Fruit fly (Drosophila melanogaster) whole organism, embryonic: ENCODE data around the gene alphaTub84B.
A peak's percentile ranks its signal among the peaks of the same experiment; 100 is the strongest.

Experiments used
- CG10147 ChIP-seq: fragments of 200-800 bp; sonication (Bioruptor generic); optimal IDR thresholded peaks from 2 replicates; lab custom pipeline; 2019; ENCODE audit warnings: missing biosample characterization, mild to moderate bottlenecking, missing genetic modification characterization, moderate library complexity
- CG10274 ChIP-seq: fragments of 200-800 bp; sonication (Bioruptor generic); optimal IDR thresholded peaks from 3 replicates; lab custom pipeline; 2017; ENCODE audit warnings: missing biosample characterization, mild to moderate bottlenecking, missing genetic modification characterization
- CG11504 ChIP-seq: fragments of 200-800 bp; sonication (Bioruptor generic); optimal IDR thresholded peaks from 3 replicates; lab custom pipeline; 2019; ENCODE audit warnings: missing biosample characterization, mild to moderate bottlenecking, missing genetic modification characterization, moderate library complexity
- CG11723 ChIP-seq: fragments of 200-800 bp; sonication (Bioruptor generic); optimal IDR thresholded peaks from 2 replicates; lab custom pipeline; 2017; ENCODE audit warnings: missing biosample characterization, mild to moderate bottlenecking, missing genetic modification characterization
- CG12219 ChIP-seq: fragments of 200-800 bp; sonication (Bioruptor generic); optimal IDR thresholded peaks from 3 replicates; lab custom pipeline; 2018; ENCODE audit warnings: missing biosample characterization, mild to moderate bottlenecking, missing genetic modification characterization
- CG1233 ChIP-seq: fragments of 200-800 bp; sonication (Bioruptor generic); optimal IDR thresholded peaks from 4 replicates; lab custom pipeline; 2018; ENCODE audit warnings: missing biosample characterization, mild to moderate bottlenecking, missing genetic modification characterization
- CG13424 ChIP-seq: fragments of 200-800 bp; sonication (Bioruptor generic); optimal IDR thresholded peaks from 2 replicates; lab custom pipeline; 2019; ENCODE audit warnings: missing biosample characterization, mild to moderate bottlenecking, missing genetic modification characterization, moderate library complexity
- CG16779 ChIP-seq: fragments of 200-800 bp; sonication (Bioruptor generic); IDR thresholded peaks from 2 replicates; pipeline ENCODE4 v1.3.6; 2022; ENCODE audit warnings: missing biosample characterization, missing genetic modification characterization
- CG16815 ChIP-seq: fragments of 200-800 bp; sonication (Bioruptor generic); optimal IDR thresholded peaks from 3 replicates; lab custom pipeline; 2017; ENCODE audit warnings: missing biosample characterization, mild to moderate bottlenecking, missing genetic modification characterization
- CG18764 ChIP-seq: fragments of 200-800 bp; sonication (Bioruptor generic); optimal IDR thresholded peaks from 3 replicates; lab custom pipeline; 2016; ENCODE audit warnings: missing biosample characterization, missing genetic modification characterization
- CG30020 ChIP-seq: fragments of 200-800 bp; optimal IDR thresholded peaks from 2 replicates; lab custom pipeline; 2019; ENCODE audit warnings: missing biosample characterization, mild to moderate bottlenecking, missing genetic modification characterization, moderate library complexity
- CG4282 ChIP-seq: fragments of 200-800 bp; sonication (Bioruptor generic); optimal IDR thresholded peaks from 2 replicates; lab custom pipeline; 2016; ENCODE audit warnings: missing biosample characterization, missing genetic modification characterization
- CG5245 ChIP-seq: fragments of 200-800 bp; sonication (Bioruptor generic); optimal IDR thresholded peaks from 3 replicates; lab custom pipeline; 2016; ENCODE audit warnings: missing biosample characterization, missing genetic modification characterization
- CG6765 ChIP-seq: fragments of 200-800 bp; sonication (Bioruptor generic); optimal IDR thresholded peaks from 3 replicates; lab custom pipeline; 2017; ENCODE audit warnings: missing biosample characterization, mild to moderate bottlenecking, missing genetic modification characterization
- CG6813 ChIP-seq: fragments of 200-800 bp; sonication (Bioruptor generic); optimal IDR thresholded peaks from 2 replicates; lab custom pipeline; 2017; ENCODE audit warnings: missing biosample characterization, missing genetic modification characterization, mild to moderate bottlenecking, moderate library complexity, missing genetic modification reagents
- CG6854 ChIP-seq: fragments of 200-800 bp; sonication (Bioruptor generic); optimal IDR thresholded peaks from 3 replicates; lab custom pipeline; 2017; ENCODE audit warnings: missing biosample characterization, mild to moderate bottlenecking, missing genetic modification characterization
- CG9797 ChIP-seq: fragments of 200-800 bp; sonication (Bioruptor generic); optimal IDR thresholded peaks from 3 replicates; lab custom pipeline; 2018; ENCODE audit warnings: missing biosample characterization, mild to moderate bottlenecking, missing genetic modification characterization
- CG9932 ChIP-seq: fragments of 200-800 bp; sonication (Bioruptor generic); IDR thresholded peaks from 2 replicates; pipeline ENCODE4 v1.3.6; 2022; ENCODE audit warnings: missing biosample characterization, missing genetic modification characterization
- Dll ChIP-seq: fragments of 200-800 bp; sonication (Bioruptor generic); IDR thresholded peaks from 4 replicates; pipeline ENCODE4 v1.3.6; 2022; ENCODE audit warnings: missing biosample characterization, missing genetic modification characterization; ENCODE audit not compliant: partially characterized antibody
- Dref ChIP-seq: fragments of 200-800 bp; sonication (Bioruptor generic); IDR thresholded peaks from 2 replicates; pipeline ENCODE4 v1.3.6; 2022; ENCODE audit warnings: missing biosample characterization, missing genetic modification characterization
- E2f1 ChIP-seq: fragments of 200-800 bp; sonication (Bioruptor generic); IDR thresholded peaks from 2 replicates; pipeline ENCODE4 v1.3.6; 2022; ENCODE audit warnings: missing biosample characterization, missing genetic modification characterization
- H15 ChIP-seq: fragments of 200-800 bp; sonication (Bioruptor generic); IDR thresholded peaks from 3 replicates; pipeline ENCODE4 v1.3.6; 2022; ENCODE audit warnings: missing biosample characterization, missing genetic modification characterization
- H2.0 ChIP-seq: fragments of 200-800 bp; sonication (Bioruptor generic); IDR thresholded peaks from 2 replicates; pipeline ENCODE4 v1.3.6; 2022; ENCODE audit warnings: missing biosample characterization, missing genetic modification characterization
- HHEX ChIP-seq: fragments of 200-800 bp; sonication (Bioruptor generic); optimal IDR thresholded peaks from 3 replicates; lab custom pipeline; 2017; ENCODE audit warnings: missing biosample characterization, mild to moderate bottlenecking, missing genetic modification characterization, missing genetic modification reagents
- HLH4C ChIP-seq: fragments of 200-800 bp; sonication (Bioruptor generic); IDR thresholded peaks from 3 replicates; pipeline ENCODE4 v1.3.6; 2022; ENCODE audit warnings: missing biosample characterization, missing genetic modification characterization; ENCODE audit not compliant: partially characterized antibody
- HLHmδ ChIP-seq: fragments of 200-800 bp; sonication (Bioruptor generic); optimal IDR thresholded peaks from 2 replicates; lab custom pipeline; 2018; ENCODE audit warnings: missing biosample characterization, mild to moderate bottlenecking, missing genetic modification characterization, moderate library complexity
- Hsf ChIP-seq: fragments of 200-800 bp; sonication (Bioruptor generic); optimal IDR thresholded peaks from 3 replicates; lab custom pipeline; 2016; ENCODE audit warnings: missing biosample characterization, missing genetic modification characterization
- Opbp ChIP-seq: fragments of 200-800 bp; sonication (Bioruptor generic); IDR thresholded peaks from 3 replicates; pipeline ENCODE4 v1.3.6; 2022; ENCODE audit warnings: missing biosample characterization, missing genetic modification characterization; ENCODE audit not compliant: partially characterized antibody
- Stat92E ChIP-seq, 3 experiments: fragments of >200 bp in 2 of 3; fragments of 200-800 bp in 1 of 3; sonication (Bioruptor generic) in 1 of 3; optimal IDR thresholded peaks; 2 replicates each; lab custom pipeline; 2017 to 2019; ENCODE audit warnings: missing biosample characterization in 3 of 3, missing genetic modification characterization in 3 of 3, mild to moderate bottlenecking in 1 of 3, moderate library complexity in 1 of 3
- Tbp ChIP-seq: fragments of >200 bp; optimal IDR thresholded peaks from 2 replicates; lab custom pipeline; 2018; ENCODE audit warnings: missing biosample characterization, missing genetic modification characterization
- btn ChIP-seq: fragments of 200-800 bp; sonication (Bioruptor generic); optimal IDR thresholded peaks from 2 replicates; lab custom pipeline; 2016; ENCODE audit warnings: missing biosample characterization, missing genetic modification characterization
- chinmo ChIP-seq: fragments of 200-800 bp; sonication (Bioruptor generic); IDR thresholded peaks from 4 replicates; pipeline ENCODE4 v1.3.6; 2022; ENCODE audit warnings: missing biosample characterization, missing genetic modification characterization; ENCODE audit not compliant: partially characterized antibody
- dati ChIP-seq: fragments of 200-800 bp; sonication (Bioruptor generic); IDR thresholded peaks from 2 replicates; pipeline ENCODE4 v1.3.6; 2022; ENCODE audit warnings: missing biosample characterization, missing genetic modification characterization
- dm ChIP-seq: fragments of 200-800 bp; sonication (Bioruptor generic); optimal IDR thresholded peaks from 3 replicates; lab custom pipeline; 2016; ENCODE audit warnings: missing biosample characterization, missing genetic modification characterization
- dysf ChIP-seq: fragments of 200-800 bp; sonication (Bioruptor generic); IDR thresholded peaks from 3 replicates; pipeline ENCODE4 v1.3.6; 2022; ENCODE audit warnings: missing biosample characterization, missing genetic modification characterization
- ewg ChIP-seq: fragments of 200-800 bp; sonication (Bioruptor generic); optimal IDR thresholded peaks from 3 replicates; lab custom pipeline; 2017; ENCODE audit warnings: mild to moderate bottlenecking, missing biosample characterization, missing genetic modification reagents, missing genetic modification characterization
- jumu ChIP-seq: fragments of 200-800 bp; sonication (Bioruptor generic); optimal IDR thresholded peaks from 3 replicates; lab custom pipeline; 2016; ENCODE audit warnings: missing biosample characterization, missing genetic modification characterization
- lola ChIP-seq, 3 experiments: fragments of >200 bp in 2 of 3; fragments of 200-800 bp in 1 of 3; sonication (Bioruptor generic) in 1 of 3; optimal IDR thresholded peaks; 2 replicates each; lab custom pipeline; 2017 to 2019; ENCODE audit warnings: missing biosample characterization in 3 of 3, missing genetic modification characterization in 3 of 3, mild to moderate bottlenecking in 1 of 3, moderate library complexity in 1 of 3
- mld ChIP-seq: fragments of 200-800 bp; sonication (Bioruptor generic); IDR thresholded peaks from 3 replicates; pipeline ENCODE4 v1.3.6; 2022; ENCODE audit warnings: missing biosample characterization, missing genetic modification characterization; ENCODE audit not compliant: partially characterized antibody
- nerfin-1 ChIP-seq: fragments of 200-800 bp; sonication (Bioruptor generic); optimal IDR thresholded peaks from 3 replicates; lab custom pipeline; 2019; ENCODE audit warnings: missing biosample characterization, mild to moderate bottlenecking, missing genetic modification characterization, moderate library complexity
- onecut ChIP-seq: fragments of 200-800 bp; sonication (Bioruptor generic); IDR thresholded peaks from 2 replicates; pipeline ENCODE4 v1.3.6; 2022; ENCODE audit warnings: missing biosample characterization, missing genetic modification characterization
- pnt ChIP-seq: fragments of 200-800 bp; sonication (Bioruptor generic); optimal IDR thresholded peaks from 3 replicates; lab custom pipeline; 2016; ENCODE audit warnings: missing biosample characterization, missing genetic modification characterization
- pros ChIP-seq: fragments of 200-800 bp; sonication (Bioruptor generic); optimal IDR thresholded peaks from 3 replicates; lab custom pipeline; 2019; ENCODE audit warnings: missing biosample characterization, mild to moderate bottlenecking, missing genetic modification characterization, moderate library complexity
- rib ChIP-seq: fragments of 200-800 bp; sonication (Bioruptor generic); IDR thresholded peaks from 2 replicates; pipeline ENCODE4 v1.3.6; 2022; ENCODE audit warnings: missing biosample characterization, missing genetic modification characterization
- schlank ChIP-seq: fragments of 200-800 bp; sonication (Bioruptor generic); optimal IDR thresholded peaks from 2 replicates; lab custom pipeline; 2018; ENCODE audit warnings: missing biosample characterization, mild to moderate bottlenecking, missing genetic modification characterization
- seq ChIP-seq: fragments of 200-800 bp; sonication (Bioruptor generic); IDR thresholded peaks from 2 replicates; pipeline ENCODE4 v1.3.6; 2022; ENCODE audit warnings: missing biosample characterization, missing genetic modification characterization
- sisA ChIP-seq: fragments of 200-800 bp; sonication (Bioruptor generic); IDR thresholded peaks from 2 replicates; pipeline ENCODE4 v1.3.6; 2022; ENCODE audit warnings: missing biosample characterization, missing genetic modification characterization
- twi ChIP-seq: fragments of 200-800 bp; optimal IDR thresholded peaks from 2 replicates; lab custom pipeline; 2019; ENCODE audit warnings: missing biosample characterization, mild to moderate bottlenecking, missing genetic modification characterization, moderate library complexity
- zen2 ChIP-seq: fragments of 200-800 bp; sonication (Bioruptor generic); IDR thresholded peaks from 3 replicates; pipeline ENCODE4 v1.3.6; 2022; ENCODE audit warnings: missing biosample characterization, missing genetic modification characterization; ENCODE audit not compliant: partially characterized antibody
- zfh1 ChIP-seq: fragments of 200-800 bp; sonication (Bioruptor generic); IDR thresholded peaks from 3 replicates; pipeline ENCODE4 v1.3.6; 2022; ENCODE audit warnings: missing biosample characterization, missing genetic modification characterization

Gene alphaTub84B

dm6 chr3R:7090337-7090830 is 4.0 kb downstream of the alphaTub84B start (continued):
- TF ChIP-seq chinmo (GFP tag; lab: Robert Waterston, UW) (0 out of 4 replicates have a peak, but pooled peaks have one; percentile 83), E2f1 (GFP tag; lab: Robert Waterston, UW) (no peak), Opbp (GFP tag; lab: Robert Waterston, UW) (no peak), CG10274 (GFP tag; lab: Kevin White, UChicago) (no peak), Stat92E (GFP tag; optimal IDR thresholded peaks at IDR 0.05; lab: Kevin White, UChicago) (no peak), Hsf (GFP tag; lab: Kevin White, UChicago) (no peak), zen2 (GFP tag; lab: Robert Waterston, UW) (no peak), CG16815 (GFP tag; lab: Kevin White, UChicago) (no peak), jumu (GFP tag; lab: Kevin White, UChicago) (no peak), dysf (0 out of 3 replicates have a peak, but pooled peaks have one; percentile 7), CG16779 (GFP tag; lab: Robert Waterston, UW) (no peak), H15 (GFP tag; lab: Robert Waterston, UW) (no peak), Dll (GFP tag; lab: Robert Waterston, UW) (no peak), mld (no peak), H2.0 (GFP tag; lab: Robert Waterston, UW) (no peak), rib (GFP tag; lab: Robert Waterston, UW) (peak; percentile 48; the same call in 1 of the 2 replicates), btn (GFP tag; lab: Kevin White, UChicago) (no peak), CG1233 (GFP tag; lab: Kevin White, UChicago) (no peak), CG9797 (GFP tag; lab: Kevin White, UChicago) (no peak), lola (GFP tag; optimal IDR thresholded peaks at IDR 0.05; lab: Kevin White, UChicago) (no peak), pros (GFP tag; lab: Kevin White, UChicago) (peak; percentile 36), seq (GFP tag; lab: Robert Waterston, UW) (0 out of 2 replicates have a peak, but pooled peaks have one; percentile 5), HLHmδ (GFP tag; lab: Kevin White, UChicago) (no peak), onecut (GFP tag; lab: Robert Waterston, UW) (peak; percentile 35; the same call in 1 of the 2 replicates), pnt (no peak), HHEX (GFP tag; lab: Kevin White, UChicago) (no peak), CG4282 (no peak), CG5245 (GFP tag; lab: Kevin White, UChicago) (no peak), schlank (tag; lab: Kevin White, UChicago) (no peak), twi (tag; lab: Kevin White, UChicago) (no peak), CG18764 (no peak), dm (GFP tag; lab: Kevin White, UChicago) (no peak), CG6765 (GFP tag; lab: Kevin White, UChicago) (no peak), CG30020 (no peak), ewg (peak; percentile 59), CG11504 (tag; lab: Kevin White, UChicago) (no peak), CG6813 (GFP tag; lab: Kevin White, UChicago) (no peak), nerfin-1 (tag; lab: Kevin White, UChicago) (no peak), CG10147 (no peak), dati (GFP tag; lab: Robert Waterston, UW) (no peak), Dref (GFP tag; lab: Robert Waterston, UW) (no peak), sisA (no peak), CG13424 (tag; lab: Kevin White, UChicago) (no peak), CG12219 (GFP tag; lab: Kevin White, UChicago) (no peak), CG9932 (peak; percentile 48), Tbp (GFP tag; lab: Kevin White, UChicago) (no peak), HLH4C (GFP tag; lab: Robert Waterston, UW) (no peak), CG6854 (peak; percentile 31), zfh1 (no peak), CG11723 (GFP tag; lab: Kevin White, UChicago) (no peak)
